Worm (Caenorhabditis elegans) whole organism, L1 larva: ENCODE data around the gene B0464.6.

Source experiments
- C04F5.9 ChIP-seq: sonication (generic microtip); optimal IDR thresholded peaks from 2 replicates; lab custom pipeline; 2016; ENCODE audit warnings: missing genetic modification characterization, missing compliant biosample characterization
- C16A3.4 ChIP-seq: fragments of 150-350 bp; optimal IDR thresholded peaks from 2 replicates; lab custom pipeline; 2014; ENCODE audit warnings: missing biosample characterization, missing genetic modification characterization
- F16B12.6 ChIP-seq: fragments of 150-350 bp; optimal IDR thresholded peaks from 2 replicates; lab custom pipeline; 2014; ENCODE audit warnings: missing biosample characterization, missing genetic modification characterization
- Y116A8C.19 ChIP-seq: sonication (generic microtip); optimal IDR thresholded peaks from 2 replicates; lab custom pipeline; 2016; ENCODE audit warnings: missing compliant biosample characterization, missing genetic modification characterization, borderline replicate concordance
- aha-1 ChIP-seq: fragments of 150-350 bp; optimal IDR thresholded peaks from 2 replicates; lab custom pipeline; 2014; ENCODE audit warnings: missing biosample characterization, missing genetic modification characterization
- aly-2 ChIP-seq: fragments of 150-350 bp; optimal IDR thresholded peaks from 2 replicates; lab custom pipeline; 2014; ENCODE audit warnings: missing biosample characterization, missing genetic modification characterization
- ama-1 ChIP-seq: fragments of 150-350 bp; optimal IDR thresholded peaks from 2 replicates; lab custom pipeline; 2014
- ceh-8 ChIP-seq: fragments of 200-800 bp; sonication (Bioruptor generic); optimal IDR thresholded peaks from 2 replicates; lab custom pipeline; 2018; ENCODE audit warnings: mild to moderate bottlenecking, missing genetic modification characterization, moderate library complexity, missing compliant biosample characterization
- ceh-82 ChIP-seq, 3 experiments: fragments of 150-350 bp in 1 of 3; sonication (generic microtip) in 2 of 3; optimal IDR thresholded peaks; 2 replicates each; lab custom pipeline; 2014 to 2017; ENCODE audit warnings: missing biosample characterization in 3 of 3, missing genetic modification characterization in 3 of 3
- dsc-1 ChIP-seq: sonication (generic microtip); optimal IDR thresholded peaks from 2 replicates; lab custom pipeline; 2016; ENCODE audit warnings: mild to moderate bottlenecking, missing genetic modification characterization, missing compliant biosample characterization
- efl-1 ChIP-seq, 4 experiments: fragments of 150-350 bp; optimal IDR thresholded peaks in 3 of 4; peaks in 1 of 4; 1 replicate in 1 of 4; 2 replicates in 3 of 4; lab custom pipeline; 2014; ENCODE audit warnings: missing biosample characterization in 2 of 4, missing genetic modification characterization in 2 of 4, missing genetic modification reagents in 2 of 4
- efl-3 ChIP-seq: fragments of 200-800 bp; sonication (Bioruptor generic); optimal IDR thresholded peaks from 2 replicates; lab custom pipeline; 2018; ENCODE audit warnings: mild to moderate bottlenecking, missing genetic modification characterization, missing compliant biosample characterization
- elt-2 ChIP-seq: sonication (generic microtip); optimal IDR thresholded peaks from 2 replicates; lab custom pipeline; 2016; ENCODE audit warnings: missing genetic modification characterization, mild to moderate bottlenecking, inconsistent platforms, missing compliant biosample characterization, missing genetic modification reagents
- elt-3 ChIP-seq, 6 experiments: fragments of 150-350 bp in 1 of 6; sonication (generic microtip); optimal IDR thresholded peaks; 2 replicates each; lab custom pipeline; 2017 to 2018; ENCODE audit warnings: missing biosample characterization in 6 of 6, missing genetic modification characterization in 6 of 6, inconsistent platforms in 1 of 6
- ets-5 ChIP-seq: fragments of 200-800 bp; sonication (Bioruptor generic); IDR thresholded peaks from 2 replicates; pipeline ENCODE4 v1.3.6; 2022; ENCODE audit warnings: missing genetic modification characterization, missing compliant biosample characterization
- fkh-10 ChIP-seq: sonication (generic microtip); optimal IDR thresholded peaks from 2 replicates; lab custom pipeline; 2017; ENCODE audit warnings: missing biosample characterization, missing genetic modification reagents, missing genetic modification characterization
- fos-1 ChIP-seq: fragments of 150-350 bp; optimal IDR thresholded peaks from 2 replicates; lab custom pipeline; 2014; ENCODE audit warnings: missing biosample characterization, missing genetic modification characterization
- grh-1 ChIP-seq: fragments of 200-800 bp; sonication (Bioruptor generic); IDR thresholded peaks from 2 replicates; pipeline ENCODE4 v1.3.6; 2022; ENCODE audit warnings: missing genetic modification reagents, missing genetic modification characterization, missing compliant biosample characterization
- hlh-4 ChIP-seq: sonication (generic microtip); optimal IDR thresholded peaks from 2 replicates; lab custom pipeline; 2016; ENCODE audit warnings: mild to moderate bottlenecking, missing genetic modification characterization, missing compliant biosample characterization
- hpl-2 ChIP-seq: fragments of 150-350 bp; optimal IDR thresholded peaks from 2 replicates; lab custom pipeline; 2014; ENCODE audit warnings: missing biosample characterization, missing genetic modification reagents, missing genetic modification characterization
- lin-13 ChIP-seq: fragments of 150-350 bp; optimal IDR thresholded peaks from 2 replicates; lab custom pipeline; 2014; ENCODE audit warnings: missing biosample characterization, missing genetic modification reagents, missing genetic modification characterization
- lin-14 ChIP-seq: fragments of 200-800 bp; sonication (Bioruptor generic); optimal IDR thresholded peaks from 2 replicates; lab custom pipeline; 2018; ENCODE audit warnings: mild to moderate bottlenecking, missing genetic modification characterization, moderate library complexity, missing compliant biosample characterization
- lin-15B ChIP-seq: fragments of 150-350 bp; sonication (generic microtip); optimal IDR thresholded peaks from 3 replicates; lab custom pipeline; 2014; ENCODE audit warnings: missing biosample characterization, missing genetic modification characterization
- lin-35 ChIP-seq, 2 experiments: fragments of 150-350 bp; optimal IDR thresholded peaks; 2 replicates each; lab custom pipeline; 2014; ENCODE audit warnings: missing biosample characterization in 2 of 2, missing genetic modification characterization in 2 of 2, missing genetic modification reagents in 2 of 2
- lin-39 ChIP-seq: fragments of 150-350 bp; optimal IDR thresholded peaks from 2 replicates; lab custom pipeline; 2014; ENCODE audit warnings: missing biosample characterization, missing genetic modification reagents, missing genetic modification characterization
- nhr-11 ChIP-seq: fragments of 150-350 bp; optimal IDR thresholded peaks from 2 replicates; lab custom pipeline; 2014; ENCODE audit warnings: missing biosample characterization, missing genetic modification characterization
- nhr-19 ChIP-seq: fragments of 200-800 bp; sonication (Bioruptor generic); conservative IDR thresholded peaks from 2 replicates; pipeline ENCODE4 v1.3.6; 2022; ENCODE audit warnings: missing genetic modification characterization, missing compliant biosample characterization
- nhr-20 ChIP-seq: sonication (generic microtip); optimal IDR thresholded peaks from 2 replicates; lab custom pipeline; 2016; ENCODE audit warnings: mild to moderate bottlenecking, missing genetic modification characterization, missing compliant biosample characterization
- nhr-237 ChIP-seq: fragments of 150-350 bp; optimal IDR thresholded peaks from 2 replicates; lab custom pipeline; 2014; ENCODE audit warnings: missing biosample characterization, missing genetic modification characterization
- nhr-28 ChIP-seq: fragments of 150-350 bp; optimal IDR thresholded peaks from 2 replicates; lab custom pipeline; 2014; ENCODE audit warnings: missing biosample characterization, missing genetic modification characterization
- nhr-76 ChIP-seq: sonication (generic microtip); optimal IDR thresholded peaks from 2 replicates; lab custom pipeline; 2017; ENCODE audit warnings: missing biosample characterization, missing genetic modification characterization
- nhr-90 ChIP-seq: sonication (generic microtip); optimal IDR thresholded peaks from 2 replicates; lab custom pipeline; 2016; ENCODE audit warnings: mild to moderate bottlenecking, missing genetic modification characterization, missing compliant biosample characterization; ENCODE audit not compliant: poor library complexity
- pag-3 ChIP-seq: sonication (generic microtip); optimal IDR thresholded peaks from 2 replicates; lab custom pipeline; 2017; ENCODE audit warnings: missing genetic modification characterization, mild to moderate bottlenecking, missing compliant biosample characterization, antibody characterized with exemption, borderline replicate concordance; ENCODE audit not compliant: insufficient read depth
- pax-3 ChIP-seq: fragments of 200-800 bp; sonication (Bioruptor generic); optimal IDR thresholded peaks from 2 replicates; lab custom pipeline; 2018; ENCODE audit warnings: mild to moderate bottlenecking, missing genetic modification characterization, moderate library complexity, missing compliant biosample characterization
- rnt-1 ChIP-seq: sonication (generic microtip); optimal IDR thresholded peaks from 2 replicates; lab custom pipeline; 2016; ENCODE audit warnings: mild to moderate bottlenecking, missing genetic modification characterization, moderate library complexity, missing compliant biosample characterization
- snu-23 ChIP-seq: sonication (generic microtip); optimal IDR thresholded peaks from 2 replicates; lab custom pipeline; 2016; ENCODE audit warnings: missing genetic modification characterization, missing compliant biosample characterization
- sptf-1 ChIP-seq: fragments of 150-350 bp; optimal IDR thresholded peaks from 2 replicates; lab custom pipeline; 2014; ENCODE audit warnings: missing biosample characterization, missing genetic modification characterization
- sup-37 ChIP-seq: fragments of 200-800 bp; sonication (Bioruptor generic); optimal IDR thresholded peaks from 2 replicates; lab custom pipeline; 2018; ENCODE audit warnings: mild to moderate bottlenecking, missing genetic modification characterization, missing compliant biosample characterization
- unc-130 ChIP-seq: fragments of 150-350 bp; optimal IDR thresholded peaks from 2 replicates; lab custom pipeline; 2017; ENCODE audit warnings: missing biosample characterization, missing genetic modification characterization, inconsistent platforms
- unc-30 ChIP-seq: sonication (generic microtip); optimal IDR thresholded peaks from 2 replicates; lab custom pipeline; 2017; ENCODE audit warnings: missing biosample characterization, missing genetic modification characterization
- unc-62 ChIP-seq: fragments of 150-350 bp; optimal IDR thresholded peaks from 2 replicates; lab custom pipeline; 2014; ENCODE audit warnings: missing biosample characterization, missing genetic modification reagents, missing genetic modification characterization
- unc-86 ChIP-seq: sonication (generic microtip); optimal IDR thresholded peaks from 2 replicates; lab custom pipeline; 2016; ENCODE audit warnings: missing genetic modification characterization, missing compliant biosample characterization
- unc-98 ChIP-seq: fragments of 200-800 bp; sonication (Bioruptor generic); IDR thresholded peaks from 2 replicates; pipeline ENCODE4 v1.3.6; 2022; ENCODE audit warnings: missing genetic modification characterization, missing compliant biosample characterization
- xbp-1 ChIP-seq: sonication (generic microtip); optimal IDR thresholded peaks from 2 replicates; lab custom pipeline; 2016; ENCODE audit warnings: missing genetic modification characterization, missing compliant biosample characterization
- zag-1 ChIP-seq: fragments of 150-350 bp; optimal IDR thresholded peaks from 2 replicates; lab custom pipeline; 2014; ENCODE audit warnings: missing biosample characterization, missing genetic modification characterization

The B0464.6 gene

ce11 chrIII:9500267-9500666, 34.5 kb upstream of the B0464.6 start, which contains the start of gene sod-4 (continued):
- TF ChIP-seq pax-3 (no peak), unc-62 (GFP tag; lab: Kevin White, UChicago) (no peak), unc-98 (GFP tag; lab: Robert Waterston, UW) (no peak), nhr-90 (tag; lab: Kevin White, UChicago) (peak; percentile 42), Y116A8C.19 (no peak), lin-39 (tag; lab: Kevin White, UChicago) (no peak), nhr-76 (tag; lab: Kevin White, UChicago) (no peak), sup-37 (GFP tag; lab: Kevin White, UChicago) (no peak), elt-2 (tag; lab: Kevin White, UChicago) (no peak), nhr-28 (tag; lab: Kevin White, UChicago) (no peak), nhr-11 (no peak), hpl-2 (GFP tag; lab: Kevin White, UChicago) (no peak), sptf-1 (tag; lab: Kevin White, UChicago) (no peak), ama-1 (lab: Kevin White, UChicago) (no peak), hlh-4 (no peak), nhr-19 (GFP tag; lab: Robert Waterston, UW) (peak; percentile 22; the same call in 1 of the 2 replicates), nhr-20 (tag; lab: Kevin White, UChicago) (peak; percentile 64), dsc-1 (no peak), ets-5 (GFP tag; lab: Robert Waterston, UW) (no peak), unc-130 (no peak), lin-15B (tag; lab: Kevin White, UChicago) (no peak), rnt-1 (tag; lab: Kevin White, UChicago) (no peak), aly-2 (tag; lab: Kevin White, UChicago) (no peak), xbp-1 (no peak), ceh-8 (GFP tag; lab: Kevin White, UChicago) (no peak), unc-86 (tag; lab: Kevin White, UChicago) (no peak), lin-35 (GFP tag; optimal IDR thresholded peaks at IDR 0.05; lab: Kevin White, UChicago) (peak in 1 of 2 experiments; percentile 77), C16A3.4 (tag; lab: Kevin White, UChicago) (no peak), F16B12.6 (no peak), lin-14 (GFP tag; lab: Kevin White, UChicago) (peak; percentile 83), aha-1 (tag; lab: Kevin White, UChicago) (no peak), efl-1 (optimal IDR thresholded peaks at IDR 0.05; lab: Kevin White, UChicago) (peak in 1 of 2 experiments; percentile 6), efl-1 (GFP tag; optimal IDR thresholded peaks at IDR 0.05 in 1 of 2; lab: Kevin White, UChicago) (peak in 1 of 2 experiments; percentile 86), fos-1 (tag; lab: Kevin White, UChicago) (no peak), efl-3 (GFP tag; lab: Kevin White, UChicago) (no peak), zag-1 (tag; lab: Kevin White, UChicago) (no peak), grh-1 (no peak), elt-3 (tag; optimal IDR thresholded peaks at IDR 0.05; lab: Kevin White, UChicago) (peak in 2 of 6 experiments; percentile 33 to 90), lin-13 (GFP tag; lab: Kevin White, UChicago) (peak; percentile 13), ceh-82 (tag; optimal IDR thresholded peaks at IDR 0.05; lab: Kevin White, UChicago) (no peak), pag-3 (tag; lab: Kevin White, UChicago) (peak; percentile 2), C04F5.9 (tag; lab: Kevin White, UChicago) (no peak), snu-23 (peak; percentile 71), fkh-10 (GFP tag; lab: Kevin White, UChicago) (no peak)

- TF ChIP-seq unc-30 (tag; lab: Kevin White, UChicago) = no peak
- TF ChIP-seq nhr-237 (tag; lab: Kevin White, UChicago) = no peak
Observed at ce11 chrIII:9497412-9497811, 31.6 kb upstream of the B0464.6 start.
